Worm (Caenorhabditis elegans) whole organism, L2 larva: ENCODE results near the gene ZK105.8.

Experiments used
- lin-39 ChIP-seq: fragments of 150-350 bp; optimal IDR thresholded peaks from 2 replicates; lab custom pipeline; 2014; ENCODE audit warnings: missing biosample characterization, missing genetic modification reagents, missing genetic modification characterization
- mdl-1 ChIP-seq, 2 experiments: fragments of 150-350 bp in 1 of 2; sonication (generic microtip) in 1 of 2; optimal IDR thresholded peaks; 2 replicates each; lab custom pipeline; 2017; ENCODE audit warnings: missing biosample characterization in 2 of 2, missing genetic modification characterization in 2 of 2
- nhr-25 ChIP-seq: fragments of 150-350 bp; sonication (generic microtip); optimal IDR thresholded peaks from 3 replicates; lab custom pipeline; 2014; ENCODE audit warnings: missing biosample characterization, missing genetic modification characterization

DNA sequence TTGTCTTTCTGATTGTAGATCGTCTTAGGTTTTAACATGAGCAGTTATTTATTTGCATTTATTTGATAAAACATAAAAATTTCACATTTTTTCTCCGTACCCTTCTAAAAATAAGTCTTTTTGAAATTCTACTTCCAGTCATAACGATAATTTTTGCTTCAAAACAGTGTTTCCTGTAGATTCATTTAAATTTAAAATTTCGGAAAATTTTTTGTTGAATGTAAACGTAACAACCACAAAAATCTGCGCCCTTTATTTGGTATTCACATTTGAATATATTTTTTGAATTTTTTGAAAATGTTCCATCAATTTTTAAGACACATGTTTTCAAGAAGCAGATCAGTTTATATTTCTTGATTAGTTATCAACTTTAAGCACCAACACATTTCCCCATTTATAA lies 21.1 kb downstream of the ZK105.8 start:
- TF ChIP-seq lin-39 (tag; lab: Kevin White, UChicago) (no peak), mdl-1 (tag; optimal IDR thresholded peaks at IDR 0.05; lab: Kevin White, UChicago) (no peak), nhr-25 (tag; lab: Kevin White, UChicago) (no peak)
